Worm (Caenorhabditis elegans): ENCODE data around the gene rip-1.

- TF ChIP-seq egl-27 (tag; optimal IDR thresholded peaks at IDR 0.05) (no peak), unc-62 (GFP tag; optimal IDR thresholded peaks at IDR 0.05) (no peak), snpc-4 (tag; optimal IDR thresholded peaks at IDR 0.05) (no peak), skn-1 (tag; optimal IDR thresholded peaks at IDR 0.05) (no peak), pag-3 (tag; optimal IDR thresholded peaks at IDR 0.05; ENCODE audit: borderline replicate concordance, insufficient read depth) (no peak), nhr-76 (tag; optimal IDR thresholded peaks at IDR 0.05) (no peak), ztf-4 (tag; optimal IDR thresholded peaks at IDR 0.05) (no peak), nhr-11 (tag; optimal IDR thresholded peaks at IDR 0.05) (no peak)
Observed at ce11 chrIII:10231641-10232040, 26.9 kb downstream of the rip-1 start.
